Fruit fly (Drosophila melanogaster) whole organism, adult: ENCODE results near the gene CG9040.

Experiments
- CG12768 ChIP-seq: fragments of 200-800 bp; sonication (Bioruptor generic); optimal IDR thresholded peaks from 2 replicates; lab custom pipeline; 2017; ENCODE audit warnings: missing biosample characterization, missing genetic modification characterization, mild to moderate bottlenecking, moderate library complexity, missing genetic modification reagents
- CG1620 ChIP-seq: fragments of 200-800 bp; sonication (Bioruptor generic); optimal IDR thresholded peaks from 2 replicates; lab custom pipeline; 2016; ENCODE audit warnings: missing biosample characterization, missing genetic modification characterization
- CG7101 ChIP-seq: fragments of 200-800 bp; sonication (Bioruptor generic); optimal IDR thresholded peaks from 2 replicates; lab custom pipeline; 2018; ENCODE audit warnings: missing biosample characterization, mild to moderate bottlenecking, missing genetic modification characterization, moderate library complexity
- Crg-1 ChIP-seq: fragments of 200-800 bp; sonication (Bioruptor generic); optimal IDR thresholded peaks from 2 replicates; lab custom pipeline; 2016; ENCODE audit warnings: missing biosample characterization, missing genetic modification characterization
- Hr96 ChIP-seq: fragments of 200-800 bp; sonication (Bioruptor generic); optimal IDR thresholded peaks from 2 replicates; lab custom pipeline; 2016; ENCODE audit warnings: missing biosample characterization, missing genetic modification characterization
- bab1 ChIP-seq: fragments of 200-800 bp; sonication (Bioruptor generic); optimal IDR thresholded peaks from 3 replicates; lab custom pipeline; 2019; ENCODE audit warnings: missing biosample characterization, mild to moderate bottlenecking, missing genetic modification characterization, moderate library complexity
- cnc ChIP-seq, 2 experiments: fragments of >200 bp; optimal IDR thresholded peaks; 2 replicates each; lab custom pipeline; 2017
- kay ChIP-seq: fragments of 200-800 bp; sonication (Bioruptor generic); peaks from one replicate; lab custom pipeline; 2016; ENCODE audit warnings: missing biosample characterization, missing genetic modification characterization, borderline replicate concordance
- pad ChIP-seq: fragments of 200-800 bp; sonication (Bioruptor generic); optimal IDR thresholded peaks from 3 replicates; lab custom pipeline; 2017; ENCODE audit warnings: missing biosample characterization, missing genetic modification characterization, mild to moderate bottlenecking, moderate library complexity, missing genetic modification reagents
- tj ChIP-seq: fragments of 200-800 bp; sonication (Bioruptor generic); optimal IDR thresholded peaks from 3 replicates; lab custom pipeline; 2017; ENCODE audit warnings: missing biosample characterization, mild to moderate bottlenecking, missing genetic modification characterization, moderate library complexity

DNA sequence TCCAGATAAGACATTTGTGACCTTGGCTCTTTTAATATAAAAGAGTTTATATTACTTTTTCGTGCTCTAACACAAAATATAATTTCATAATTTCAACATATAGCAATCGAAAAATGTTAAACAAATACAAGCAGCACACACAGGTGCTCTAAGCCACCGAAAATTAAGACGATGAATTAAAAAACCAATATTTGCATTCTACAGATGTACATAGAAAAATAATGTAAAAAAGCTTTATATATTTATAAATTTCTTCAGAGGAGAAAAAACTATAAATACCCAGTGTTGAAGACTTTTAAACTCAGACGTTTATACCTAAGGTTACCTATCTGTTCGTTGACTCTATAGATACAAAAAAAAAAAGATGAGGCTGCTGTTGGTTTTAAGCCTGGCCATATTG is at the start of gene CG9040:
- TF ChIP-seq CG7101 (tag; lab: Kevin White, UChicago) (no peak), tj (no peak), cnc (optimal IDR thresholded peaks at IDR 0.05; lab: Kevin White, UChicago) (no peak), bab1 (GFP tag; lab: Kevin White, UChicago) (no peak), Hr96 (GFP tag; lab: Kevin White, UChicago) (no peak), CG1620 (no peak), Crg-1 (no peak), CG12768 (GFP tag; lab: Kevin White, UChicago) (no peak), pad (GFP tag; lab: Kevin White, UChicago) (no peak), kay (no peak)
